Fruit fly (Drosophila melanogaster): Measurements from ENCODE around the gene CG13856.

Gene CG13856

dm6 chr3R:22421618-22422017 is 19.2 kb downstream of the CG13856 start (continued):
- TF ChIP-seq CG1233 (GFP tag; optimal IDR thresholded peaks at IDR 0.05): peak; percentile 12
- no peak for TF ChIP-seq unc-4 (GFP tag; IDR thresholded peaks at IDR 0.05; ENCODE audit: partially characterized antibody)
- TF ChIP-seq Doc3 (GFP tag; IDR thresholded peaks at IDR 0.05; ENCODE audit: partially characterized antibody): no peak
- TF ChIP-seq bsh (GFP tag; optimal IDR thresholded peaks at IDR 0.05): peak in 1 of 2 experiments; percentile 63
- no peak for TF ChIP-seq eve (GFP tag; optimal IDR thresholded peaks at IDR 0.05)
- TF ChIP-seq hb (GFP tag; IDR thresholded peaks at IDR 0.05; ENCODE audit: partially characterized antibody): no peak
- no peak for TF ChIP-seq yki (optimal IDR thresholded peaks at IDR 0.05)
- peak; percentile 59 for TF ChIP-seq CG9727 (GFP tag; optimal IDR thresholded peaks at IDR 0.05)
- peak; percentile 47 for TF ChIP-seq CG16863 (GFP tag; optimal IDR thresholded peaks at IDR 0.05)
- TF ChIP-seq CTCF (GFP tag; optimal IDR thresholded peaks at IDR 0.05): no peak
- peak; percentile 62 for TF ChIP-seq pho (GFP tag; optimal IDR thresholded peaks at IDR 0.05)
- TF ChIP-seq nmo (GFP tag; optimal IDR thresholded peaks at IDR 0.05): peak; percentile 71
- TF ChIP-seq inv (GFP tag; IDR thresholded peaks at IDR 0.05; ENCODE audit: partially characterized antibody): no peak
- 0 out of 2 replicates have a peak, but pooled peaks have one; percentile 36 for TF ChIP-seq Poxn (GFP tag; IDR thresholded peaks at IDR 0.05)
- TF ChIP-seq Bgb (GFP tag; IDR thresholded peaks at IDR 0.05; ENCODE audit: partially characterized antibody): no peak
- TF ChIP-seq HLH54F (GFP tag; optimal IDR thresholded peaks at IDR 0.05): peak; percentile 27
- TF ChIP-seq gsb (GFP tag; IDR thresholded peaks at IDR 0.05): peak; percentile 79
- peak; percentile 32; the same call in 2 of the 3 replicates for TF ChIP-seq croc (GFP tag; conservative IDR thresholded peaks at IDR 0.05)
- TF ChIP-seq CG11398 (GFP tag; optimal IDR thresholded peaks at IDR 0.05): no peak
- TF ChIP-seq scrt (GFP tag; optimal IDR thresholded peaks at IDR 0.05): peak; percentile 28
- TF ChIP-seq sob (GFP tag; IDR thresholded peaks at IDR 0.05): peak; percentile 72
- TF ChIP-seq cwo (GFP tag; optimal IDR thresholded peaks at IDR 0.05): peak; percentile 37
- peak; percentile 82 for TF ChIP-seq CG34422 (GFP tag; IDR thresholded peaks at IDR 0.05)
- no peak for TF ChIP-seq tio (GFP tag; optimal IDR thresholded peaks at IDR 0.05)
- peak; percentile 26 for TF ChIP-seq Mes4 (GFP tag; optimal IDR thresholded peaks at IDR 0.05)
- TF ChIP-seq CG3281 (GFP tag; optimal IDR thresholded peaks at IDR 0.05): peak; percentile 48
- TF ChIP-seq CG1832 (GFP tag; optimal IDR thresholded peaks at IDR 0.05): no peak
- TF ChIP-seq Neu2 (GFP tag; optimal IDR thresholded peaks at IDR 0.05; ENCODE audit: borderline replicate concordance): no peak
- TF ChIP-seq cg (GFP tag; optimal IDR thresholded peaks at IDR 0.05): no peak
- peak; percentile 87 for TF ChIP-seq CG14441 (GFP tag; IDR thresholded peaks at IDR 0.05)
- TF ChIP-seq CG8478 (optimal IDR thresholded peaks at IDR 0.05): no peak
- TF ChIP-seq Atf6 (GFP tag; IDR thresholded peaks at IDR 0.05): peak; percentile 80
- no peak for TF ChIP-seq Max (GFP tag; optimal IDR thresholded peaks at IDR 0.05)
- TF ChIP-seq CG17359 (tag; optimal IDR thresholded peaks at IDR 0.05): peak; percentile 65
- no peak for TF ChIP-seq BtbVII (GFP tag; optimal IDR thresholded peaks at IDR 0.05)
- TF ChIP-seq gsb-n (tag; optimal IDR thresholded peaks at IDR 0.05): no peak
- no peak for TF ChIP-seq C15 (GFP tag; IDR thresholded peaks at IDR 0.05)
- TF ChIP-seq CG12071 (GFP tag; optimal IDR thresholded peaks at IDR 0.05): no peak
- TF ChIP-seq CG10654 (GFP tag; optimal IDR thresholded peaks at IDR 0.05): peak; percentile 3
- no peak for TF ChIP-seq CG3163 (GFP tag; optimal IDR thresholded peaks at IDR 0.05)
- no peak for TF ChIP-seq HLH4C (GFP tag; IDR thresholded peaks at IDR 0.05; ENCODE audit: partially characterized antibody)
- TF ChIP-seq sima (GFP tag; optimal IDR thresholded peaks at IDR 0.05): peak; percentile 27
- peak; percentile 89 for TF ChIP-seq slbo (GFP tag; IDR thresholded peaks at IDR 0.05)
- no peak for TF ChIP-seq ewg (GFP tag; optimal IDR thresholded peaks at IDR 0.05)
- no peak for TF ChIP-seq ab (GFP tag; optimal IDR thresholded peaks at IDR 0.05)
- peak; percentile 66 for TF ChIP-seq CG3847 (GFP tag; IDR thresholded peaks at IDR 0.05)
- peak; percentile 69 for TF ChIP-seq Fer3 (tag; optimal IDR thresholded peaks at IDR 0.05)
- no peak for TF ChIP-seq B-H2 (GFP tag; optimal IDR thresholded peaks at IDR 0.05)
- no peak for TF ChIP-seq tna (GFP tag; IDR thresholded peaks at IDR 0.05; ENCODE audit: partially characterized antibody)
- TF ChIP-seq CG13894 (tag; optimal IDR thresholded peaks at IDR 0.05): no peak
- TF ChIP-seq Blimp-1 (GFP tag; optimal IDR thresholded peaks at IDR 0.05): no peak
- TF ChIP-seq CG9437 (GFP tag; optimal IDR thresholded peaks at IDR 0.05): no peak
